Worm (Caenorhabditis elegans) whole organism, L1 larva: ENCODE data around the gene fbxb-59.

ENCODE experiments used
- C34B4.2 ChIP-seq: sonication (generic microtip); optimal IDR thresholded peaks from 2 replicates; lab custom pipeline; 2017; ENCODE audit warnings: mild to moderate bottlenecking, missing genetic modification characterization, missing compliant biosample characterization
- F16B12.6 ChIP-seq: fragments of 150-350 bp; optimal IDR thresholded peaks from 2 replicates; lab custom pipeline; 2014; ENCODE audit warnings: missing biosample characterization, missing genetic modification characterization
- Y116A8C.19 ChIP-seq: sonication (generic microtip); optimal IDR thresholded peaks from 2 replicates; lab custom pipeline; 2016; ENCODE audit warnings: missing compliant biosample characterization, missing genetic modification characterization, borderline replicate concordance
- aha-1 ChIP-seq: fragments of 150-350 bp; optimal IDR thresholded peaks from 2 replicates; lab custom pipeline; 2014; ENCODE audit warnings: missing biosample characterization, missing genetic modification characterization
- blmp-1 ChIP-seq: fragments of 150-350 bp; optimal IDR thresholded peaks from 2 replicates; lab custom pipeline; 2014; ENCODE audit warnings: missing biosample characterization, missing genetic modification characterization
- ceh-8 ChIP-seq: fragments of 200-800 bp; sonication (Bioruptor generic); optimal IDR thresholded peaks from 2 replicates; lab custom pipeline; 2018; ENCODE audit warnings: mild to moderate bottlenecking, missing genetic modification characterization, moderate library complexity, missing compliant biosample characterization
- ceh-82 ChIP-seq, 3 experiments: fragments of 150-350 bp in 1 of 3; sonication (generic microtip) in 2 of 3; optimal IDR thresholded peaks; 2 replicates each; lab custom pipeline; 2014 to 2017; ENCODE audit warnings: missing biosample characterization in 3 of 3, missing genetic modification characterization in 3 of 3
- ceh-90 ChIP-seq: sonication (generic microtip); optimal IDR thresholded peaks from 2 replicates; lab custom pipeline; 2016; ENCODE audit warnings: missing genetic modification characterization, missing compliant biosample characterization
- ces-1 ChIP-seq: fragments of 150-350 bp; optimal IDR thresholded peaks from 2 replicates; lab custom pipeline; 2014; ENCODE audit warnings: missing biosample characterization, missing genetic modification reagents, missing genetic modification characterization
- dpl-1 ChIP-seq, 3 experiments: fragments of 150-350 bp in 2 of 3; sonication (generic microtip) in 1 of 3; optimal IDR thresholded peaks; 2 replicates each; lab custom pipeline; 2014 to 2017; ENCODE audit warnings: missing biosample characterization in 3 of 3, missing genetic modification characterization in 3 of 3, missing genetic modification reagents in 3 of 3
- dsc-1 ChIP-seq: sonication (generic microtip); optimal IDR thresholded peaks from 2 replicates; lab custom pipeline; 2016; ENCODE audit warnings: mild to moderate bottlenecking, missing genetic modification characterization, missing compliant biosample characterization
- efl-3 ChIP-seq: fragments of 200-800 bp; sonication (Bioruptor generic); optimal IDR thresholded peaks from 2 replicates; lab custom pipeline; 2018; ENCODE audit warnings: mild to moderate bottlenecking, missing genetic modification characterization, missing compliant biosample characterization
- egl-13 ChIP-seq: sonication (generic microtip); optimal IDR thresholded peaks from 2 replicates; lab custom pipeline; 2016; ENCODE audit warnings: missing genotype, missing genetic modification reagents, missing genetic modification characterization, missing compliant biosample characterization
- elt-2 ChIP-seq: sonication (generic microtip); optimal IDR thresholded peaks from 2 replicates; lab custom pipeline; 2016; ENCODE audit warnings: missing genetic modification characterization, mild to moderate bottlenecking, inconsistent platforms, missing compliant biosample characterization, missing genetic modification reagents
- elt-3 ChIP-seq, 6 experiments: fragments of 150-350 bp in 1 of 6; sonication (generic microtip); optimal IDR thresholded peaks; 2 replicates each; lab custom pipeline; 2017 to 2018; ENCODE audit warnings: missing biosample characterization in 6 of 6, missing genetic modification characterization in 6 of 6, inconsistent platforms in 1 of 6
- ets-5 ChIP-seq: fragments of 200-800 bp; sonication (Bioruptor generic); IDR thresholded peaks from 2 replicates; pipeline ENCODE4 v1.3.6; 2022; ENCODE audit warnings: missing genetic modification characterization, missing compliant biosample characterization
- fkh-10 ChIP-seq: sonication (generic microtip); optimal IDR thresholded peaks from 2 replicates; lab custom pipeline; 2017; ENCODE audit warnings: missing biosample characterization, missing genetic modification reagents, missing genetic modification characterization
- fkh-8 ChIP-seq: sonication (generic microtip); optimal IDR thresholded peaks from 2 replicates; lab custom pipeline; 2016; ENCODE audit warnings: mild to moderate bottlenecking, missing genetic modification characterization, missing compliant biosample characterization
- fos-1 ChIP-seq: fragments of 150-350 bp; optimal IDR thresholded peaks from 2 replicates; lab custom pipeline; 2014; ENCODE audit warnings: missing biosample characterization, missing genetic modification characterization
- grh-1 ChIP-seq: fragments of 200-800 bp; sonication (Bioruptor generic); IDR thresholded peaks from 2 replicates; pipeline ENCODE4 v1.3.6; 2022; ENCODE audit warnings: missing genetic modification reagents, missing genetic modification characterization, missing compliant biosample characterization
- hlh-4 ChIP-seq: sonication (generic microtip); optimal IDR thresholded peaks from 2 replicates; lab custom pipeline; 2016; ENCODE audit warnings: mild to moderate bottlenecking, missing genetic modification characterization, missing compliant biosample characterization
- hpl-2 ChIP-seq: fragments of 150-350 bp; optimal IDR thresholded peaks from 2 replicates; lab custom pipeline; 2014; ENCODE audit warnings: missing biosample characterization, missing genetic modification reagents, missing genetic modification characterization
- irx-1 ChIP-seq: sonication (generic microtip); optimal IDR thresholded peaks from 2 replicates; lab custom pipeline; 2016; ENCODE audit warnings: missing genetic modification characterization, missing compliant biosample characterization
- isw-1 ChIP-seq: fragments of 200-800 bp; sonication (Bioruptor generic); IDR thresholded peaks from 2 replicates; pipeline ENCODE4 v1.3.6; 2022; ENCODE audit warnings: missing genetic modification characterization, missing compliant biosample characterization
- lin-13 ChIP-seq: fragments of 150-350 bp; optimal IDR thresholded peaks from 2 replicates; lab custom pipeline; 2014; ENCODE audit warnings: missing biosample characterization, missing genetic modification reagents, missing genetic modification characterization
- lin-35 ChIP-seq, 2 experiments: fragments of 150-350 bp; optimal IDR thresholded peaks; 2 replicates each; lab custom pipeline; 2014; ENCODE audit warnings: missing biosample characterization in 2 of 2, missing genetic modification characterization in 2 of 2, missing genetic modification reagents in 2 of 2
- lin-39 ChIP-seq: fragments of 150-350 bp; optimal IDR thresholded peaks from 2 replicates; lab custom pipeline; 2014; ENCODE audit warnings: missing biosample characterization, missing genetic modification reagents, missing genetic modification characterization
- mef-2 ChIP-seq: fragments of 150-350 bp; optimal IDR thresholded peaks from 2 replicates; lab custom pipeline; 2014; ENCODE audit warnings: missing biosample characterization, missing genetic modification characterization
- mep-1 ChIP-seq: fragments of 150-350 bp; optimal IDR thresholded peaks from 2 replicates; lab custom pipeline; 2014; ENCODE audit warnings: missing biosample characterization, missing genetic modification characterization
- nhr-19 ChIP-seq: fragments of 200-800 bp; sonication (Bioruptor generic); conservative IDR thresholded peaks from 2 replicates; pipeline ENCODE4 v1.3.6; 2022; ENCODE audit warnings: missing genetic modification characterization, missing compliant biosample characterization
- nhr-20 ChIP-seq: sonication (generic microtip); optimal IDR thresholded peaks from 2 replicates; lab custom pipeline; 2016; ENCODE audit warnings: mild to moderate bottlenecking, missing genetic modification characterization, missing compliant biosample characterization
- nhr-71 ChIP-seq: sonication (generic microtip); optimal IDR thresholded peaks from 2 replicates; lab custom pipeline; 2016; ENCODE audit warnings: mild to moderate bottlenecking, missing genetic modification characterization, moderate library complexity, missing compliant biosample characterization
- nhr-77 ChIP-seq: fragments of 150-350 bp; optimal IDR thresholded peaks from 2 replicates; lab custom pipeline; 2014; ENCODE audit warnings: missing biosample characterization, missing genetic modification characterization
- nhr-84 ChIP-seq: sonication (generic microtip); optimal IDR thresholded peaks from 2 replicates; lab custom pipeline; 2017; ENCODE audit warnings: missing biosample characterization, missing genetic modification characterization
- nhr-85 ChIP-seq: sonication (generic microtip); peaks from one replicate; lab custom pipeline; 2016; ENCODE audit warnings: missing genetic modification characterization, inconsistent platforms, missing compliant biosample characterization
- nhr-90 ChIP-seq: sonication (generic microtip); optimal IDR thresholded peaks from 2 replicates; lab custom pipeline; 2016; ENCODE audit warnings: mild to moderate bottlenecking, missing genetic modification characterization, missing compliant biosample characterization; ENCODE audit not compliant: poor library complexity
- pag-3 ChIP-seq: sonication (generic microtip); optimal IDR thresholded peaks from 2 replicates; lab custom pipeline; 2017; ENCODE audit warnings: missing genetic modification characterization, mild to moderate bottlenecking, missing compliant biosample characterization, antibody characterized with exemption, borderline replicate concordance; ENCODE audit not compliant: insufficient read depth
- pax-3 ChIP-seq: fragments of 200-800 bp; sonication (Bioruptor generic); optimal IDR thresholded peaks from 2 replicates; lab custom pipeline; 2018; ENCODE audit warnings: mild to moderate bottlenecking, missing genetic modification characterization, moderate library complexity, missing compliant biosample characterization
- pqm-1 ChIP-seq: sonication (generic microtip); optimal IDR thresholded peaks from 3 replicates; lab custom pipeline; 2017; ENCODE audit warnings: missing biosample characterization, missing genetic modification characterization
- snpc-4 ChIP-seq: fragments of 150-350 bp; optimal IDR thresholded peaks from 2 replicates; lab custom pipeline; 2014; ENCODE audit warnings: missing biosample characterization, missing genetic modification characterization
- sox-4 ChIP-seq: sonication (generic microtip); optimal IDR thresholded peaks from 2 replicates; lab custom pipeline; 2016; ENCODE audit warnings: missing genetic modification characterization, missing compliant biosample characterization
- sptf-1 ChIP-seq: fragments of 150-350 bp; optimal IDR thresholded peaks from 2 replicates; lab custom pipeline; 2014; ENCODE audit warnings: missing biosample characterization, missing genetic modification characterization
- sup-37 ChIP-seq: fragments of 200-800 bp; sonication (Bioruptor generic); optimal IDR thresholded peaks from 2 replicates; lab custom pipeline; 2018; ENCODE audit warnings: mild to moderate bottlenecking, missing genetic modification characterization, missing compliant biosample characterization
- swsn-7 ChIP-seq: sonication (generic microtip); optimal IDR thresholded peaks from 2 replicates; lab custom pipeline; 2016; ENCODE audit warnings: missing genetic modification characterization, missing compliant biosample characterization
- tbx-2 ChIP-seq: sonication (generic microtip); optimal IDR thresholded peaks from 2 replicates; lab custom pipeline; 2016; ENCODE audit warnings: missing genetic modification characterization, missing compliant biosample characterization
- unc-130 ChIP-seq: fragments of 150-350 bp; optimal IDR thresholded peaks from 2 replicates; lab custom pipeline; 2017; ENCODE audit warnings: missing biosample characterization, missing genetic modification characterization, inconsistent platforms
- unc-30 ChIP-seq: sonication (generic microtip); optimal IDR thresholded peaks from 2 replicates; lab custom pipeline; 2017; ENCODE audit warnings: missing biosample characterization, missing genetic modification characterization
- vab-15 ChIP-seq: sonication (generic microtip); optimal IDR thresholded peaks from 2 replicates; lab custom pipeline; 2017; ENCODE audit warnings: missing genotype, mild to moderate bottlenecking, missing genetic modification characterization, missing compliant biosample characterization
- xbp-1 ChIP-seq: sonication (generic microtip); optimal IDR thresholded peaks from 2 replicates; lab custom pipeline; 2016; ENCODE audit warnings: missing genetic modification characterization, missing compliant biosample characterization
- ztf-11 ChIP-seq, 2 experiments: sonication (generic microtip); optimal IDR thresholded peaks; 2 replicates each; lab custom pipeline; 2016 to 2017; ENCODE audit warnings: missing genetic modification characterization in 2 of 2, missing biosample characterization in 1 of 2, missing compliant biosample characterization in 1 of 2

fbxb-59 gene

DNA sequence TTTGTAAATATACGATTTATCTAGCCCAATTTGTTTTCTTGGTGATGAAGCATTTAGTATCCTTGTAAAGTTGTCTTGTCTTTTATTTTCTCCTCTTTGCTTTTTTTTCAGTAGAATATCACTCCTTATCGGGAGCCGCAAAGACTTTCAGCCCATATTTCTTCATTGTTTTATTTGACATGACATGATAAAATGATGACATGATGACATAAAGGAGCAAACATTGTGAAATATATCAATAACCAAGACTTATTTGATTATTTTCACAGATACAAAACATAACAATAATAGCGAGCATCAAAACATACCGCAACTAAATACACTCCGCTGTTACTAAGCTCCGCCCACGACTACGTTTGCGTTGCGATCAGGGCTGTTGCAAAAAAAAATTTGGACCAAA is 40.2 kb downstream of the fbxb-59 start:
- TF ChIP-seq hpl-2 (GFP tag; lab: Kevin White, UChicago) (no peak), dsc-1 (tag; lab: Kevin White, UChicago) (no peak), pag-3 (no peak), sox-4 (tag; lab: Kevin White, UChicago) (no peak)

DNA sequence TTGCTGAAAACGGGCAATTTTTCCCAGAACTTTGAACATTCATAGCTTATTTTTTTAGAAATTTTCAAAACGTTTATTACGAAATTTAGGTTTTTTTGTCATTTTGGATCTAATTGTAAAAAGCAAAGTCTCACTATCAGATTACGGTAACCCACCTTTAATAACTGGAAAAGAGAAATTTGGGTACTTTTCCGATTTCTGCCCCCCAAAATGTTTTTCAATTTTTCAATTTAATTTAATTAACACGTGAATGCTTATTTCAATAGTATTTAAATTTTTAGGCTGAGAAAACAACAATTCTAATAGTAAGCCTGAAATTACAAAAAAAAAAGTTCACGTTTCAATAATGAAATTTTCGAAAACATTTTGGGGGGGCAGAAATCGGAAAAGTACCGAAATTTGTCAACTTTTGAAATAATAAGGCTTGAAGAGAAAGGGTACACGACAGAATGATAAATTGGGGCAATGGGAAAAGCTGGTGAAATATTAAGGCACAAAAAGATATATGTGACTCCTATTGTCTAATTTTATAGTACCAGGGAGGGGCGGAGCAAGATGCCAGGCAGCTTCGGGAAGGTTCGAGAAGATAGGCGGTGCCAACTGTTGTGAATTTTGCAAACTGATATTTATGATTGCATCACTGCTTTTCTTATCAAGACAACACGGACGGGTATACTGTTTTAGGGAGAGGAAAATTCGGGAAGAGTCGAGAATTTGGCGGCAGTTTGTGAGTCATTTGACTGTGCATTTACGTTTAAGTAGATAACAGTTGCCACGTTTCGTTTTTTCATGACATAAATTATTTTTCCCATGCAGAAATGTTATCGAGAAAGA is 41.7 kb downstream of the fbxb-59 start, which contains the start of gene F19B2.5:
Gene F19B2.5, minus strand, starts transcription at position 107 of the 834 bp plus-strand sequence.
- TF ChIP-seq C34B4.2 (tag; lab: Kevin White, UChicago), result no peak
- TF ChIP-seq mep-1 (tag; lab: Kevin White, UChicago), result no peak
- no peak for TF ChIP-seq unc-130
- TF ChIP-seq nhr-84 (tag; lab: Kevin White, UChicago), result no peak
- no peak for TF ChIP-seq lin-39 (tag; lab: Kevin White, UChicago)
- TF ChIP-seq sup-37 (GFP tag; lab: Kevin White, UChicago), result no peak
- no peak for TF ChIP-seq ztf-11 (tag; optimal IDR thresholded peaks at IDR 0.05; lab: Kevin White, UChicago)
- TF ChIP-seq ceh-90, result no peak
- no peak for TF ChIP-seq fos-1
- TF ChIP-seq vab-15, result no peak
- TF ChIP-seq ets-5 (GFP tag; lab: Robert Waterston, UW), result no peak
- TF ChIP-seq dpl-1 (GFP tag; optimal IDR thresholded peaks at IDR 0.05; lab: Kevin White, UChicago), result no peak
- no peak for TF ChIP-seq lin-13 (GFP tag; lab: Kevin White, UChicago)
- TF ChIP-seq irx-1, result no peak
- no peak for TF ChIP-seq unc-30 (tag; lab: Kevin White, UChicago)
- no peak for TF ChIP-seq egl-13
- no peak for TF ChIP-seq aha-1 (tag; lab: Kevin White, UChicago)
- TF ChIP-seq F16B12.6, result no peak
- TF ChIP-seq grh-1 (GFP tag; lab: Robert Waterston, UW), result no peak
- no peak for TF ChIP-seq sptf-1 (tag; lab: Kevin White, UChicago)
- peak; percentile 50 for TF ChIP-seq nhr-20 (tag; lab: Kevin White, UChicago)
- TF ChIP-seq xbp-1 (tag; lab: Kevin White, UChicago), result no peak
- 0 out of 2 replicates have a peak, but pooled peaks have one; percentile 8 for TF ChIP-seq nhr-19
- TF ChIP-seq efl-3 (GFP tag; lab: Kevin White, UChicago), result no peak
- peak; percentile 67 for TF ChIP-seq nhr-71
- TF ChIP-seq elt-2 (tag; lab: Kevin White, UChicago), result peak; percentile 99
- TF ChIP-seq nhr-85, result no peak
- no peak for TF ChIP-seq ceh-82 (tag; optimal IDR thresholded peaks at IDR 0.05; lab: Kevin White, UChicago)
- TF ChIP-seq ceh-8 (GFP tag; lab: Kevin White, UChicago), result no peak
- no peak for TF ChIP-seq fkh-8 (tag; lab: Kevin White, UChicago)
- peak; percentile 72 for TF ChIP-seq pqm-1 (tag; lab: Kevin White, UChicago)
- TF ChIP-seq fkh-10 (GFP tag; lab: Kevin White, UChicago), result no peak
- TF ChIP-seq mef-2 (tag; lab: Kevin White, UChicago), result no peak
- TF ChIP-seq Y116A8C.19 (tag; lab: Kevin White, UChicago), result no peak
- no peak for TF ChIP-seq ces-1 (GFP tag; lab: Kevin White, UChicago)
- TF ChIP-seq tbx-2 (tag; lab: Kevin White, UChicago), result no peak
- TF ChIP-seq isw-1 (GFP tag; lab: Robert Waterston, UW), result no peak
- TF ChIP-seq nhr-77 (tag; lab: Kevin White, UChicago), result no peak
- TF ChIP-seq nhr-90 (tag; lab: Kevin White, UChicago), result peak; percentile 47
- TF ChIP-seq hlh-4, result no peak
- peak; percentile 25 for TF ChIP-seq pax-3 (tag; lab: Kevin White, UChicago)
- TF ChIP-seq elt-3 (tag; optimal IDR thresholded peaks at IDR 0.05; lab: Kevin White, UChicago), result no peak
- TF ChIP-seq lin-35 (GFP tag; optimal IDR thresholded peaks at IDR 0.05; lab: Kevin White, UChicago), result peak in 1 of 2 experiments; percentile 46
- no peak for TF ChIP-seq blmp-1
- no peak for TF ChIP-seq snpc-4 (tag; lab: Kevin White, UChicago)
- TF ChIP-seq swsn-7 (tag; lab: Kevin White, UChicago), result no peak
